Worm (Caenorhabditis elegans): ENCODE measurements around the gene ZK697.1.

DNA sequence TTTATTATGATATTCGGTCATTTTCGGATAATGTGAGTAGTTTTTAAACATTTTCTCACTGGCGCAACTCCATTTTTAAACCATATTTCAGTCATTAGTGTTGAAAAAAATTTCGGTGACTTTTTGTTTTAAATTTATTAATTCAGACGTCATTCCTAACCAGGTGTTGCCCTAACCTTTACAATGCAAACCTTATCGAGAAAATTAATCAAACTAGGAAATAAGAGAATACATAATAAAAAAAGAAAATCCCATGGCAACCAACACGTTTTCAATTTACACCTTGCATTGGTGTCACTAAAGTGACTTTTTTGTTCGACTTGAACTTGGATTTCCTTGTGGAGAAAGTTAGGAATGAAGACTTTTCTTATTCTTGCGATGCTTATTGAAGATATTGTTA, 35.6 kb downstream of the ZK697.1 start, which contains the start of gene F36H9.2:
- TF ChIP-seq lin-13 (tag; optimal IDR thresholded peaks at IDR 0.05), result no peak
- no peak for TF ChIP-seq pha-4 (tag; optimal IDR thresholded peaks at IDR 0.05)

Measured in whole organism, mixed stage, embryonic.